Fruit fly (Drosophila melanogaster) whole organism, adult: ENCODE results near the gene pHCl-1.

Experiments
- CG12768 ChIP-seq: fragments of 200-800 bp; sonication (Bioruptor generic); optimal IDR thresholded peaks from 2 replicates; lab custom pipeline; 2017; ENCODE audit warnings: missing biosample characterization, missing genetic modification characterization, mild to moderate bottlenecking, moderate library complexity, missing genetic modification reagents
- CG14711 ChIP-seq: fragments of 200-800 bp; sonication (Bioruptor generic); optimal IDR thresholded peaks from 2 replicates; lab custom pipeline; 2018; ENCODE audit warnings: missing biosample characterization, mild to moderate bottlenecking, missing genetic modification characterization, moderate library complexity
- Clk ChIP-seq: fragments of 200-800 bp; sonication (Bioruptor generic); optimal IDR thresholded peaks from 2 replicates; lab custom pipeline; 2017; ENCODE audit warnings: missing biosample characterization, missing genetic modification characterization
- Hr96 ChIP-seq: fragments of 200-800 bp; sonication (Bioruptor generic); optimal IDR thresholded peaks from 2 replicates; lab custom pipeline; 2016; ENCODE audit warnings: missing biosample characterization, missing genetic modification characterization
- tj ChIP-seq: fragments of 200-800 bp; sonication (Bioruptor generic); optimal IDR thresholded peaks from 3 replicates; lab custom pipeline; 2017; ENCODE audit warnings: missing biosample characterization, mild to moderate bottlenecking, missing genetic modification characterization, moderate library complexity

dm6 chr3L:15815353-15816142 is 83.3 kb downstream of the pHCl-1 start:
- TF ChIP-seq CG14711 (tag; lab: Kevin White, UChicago), result peak; percentile 62
- TF ChIP-seq Hr96, result no peak
- TF ChIP-seq Clk, result no peak
- TF ChIP-seq CG12768 (GFP tag; lab: Kevin White, UChicago), result peak; percentile 39
- no peak for TF ChIP-seq tj (GFP tag; lab: Kevin White, UChicago)
